Worm (Caenorhabditis elegans) whole organism, mixed stage, embryonic: ENCODE data around the gene T01B7.13.
A peak's percentile ranks its signal among the peaks of the same experiment; 100 is the strongest.

ENCODE experiments used
- M03D4.4 ChIP-seq: sonication (generic microtip); optimal IDR thresholded peaks from 2 replicates; lab custom pipeline; 2017; ENCODE audit warnings: mild to moderate bottlenecking, missing genetic modification characterization, missing compliant biosample characterization
- blmp-1 ChIP-seq: fragments of 150-350 bp; optimal IDR thresholded peaks from 2 replicates; lab custom pipeline; 2014; ENCODE audit warnings: missing biosample characterization, missing genetic modification characterization
- ceh-39 ChIP-seq: fragments of 150-350 bp; optimal IDR thresholded peaks from 2 replicates; lab custom pipeline; 2014; ENCODE audit warnings: missing biosample characterization, missing genetic modification characterization
- ceh-43 ChIP-seq: fragments of 200-800 bp; sonication (Bioruptor generic); optimal IDR thresholded peaks from 2 replicates; lab custom pipeline; 2018; ENCODE audit warnings: mild to moderate bottlenecking, missing genetic modification characterization, moderate library complexity, missing compliant biosample characterization
- ceh-83 ChIP-seq: fragments of 200-800 bp; sonication (Bioruptor generic); optimal IDR thresholded peaks from 2 replicates; lab custom pipeline; 2018; ENCODE audit warnings: mild to moderate bottlenecking, missing genetic modification characterization, missing compliant biosample characterization
- ces-1 ChIP-seq: fragments of 150-350 bp; optimal IDR thresholded peaks from 2 replicates; lab custom pipeline; 2014; ENCODE audit warnings: missing biosample characterization, missing genetic modification reagents, missing genetic modification characterization
- cnd-1 ChIP-seq: fragments of 200-800 bp; sonication (Bioruptor generic); optimal IDR thresholded peaks from 2 replicates; lab custom pipeline; 2018; ENCODE audit warnings: mild to moderate bottlenecking, missing genetic modification characterization, missing compliant biosample characterization
- drap-1 ChIP-seq: fragments of 200-800 bp; sonication (Bioruptor generic); optimal IDR thresholded peaks from 3 replicates; lab custom pipeline; 2018; ENCODE audit warnings: mild to moderate bottlenecking, missing genetic modification characterization, missing compliant biosample characterization
- elt-1 ChIP-seq: sonication (generic microtip); optimal IDR thresholded peaks from 2 replicates; lab custom pipeline; 2017; ENCODE audit warnings: missing genetic modification characterization, mild to moderate bottlenecking, missing compliant biosample characterization, antibody characterized with exemption, moderate library complexity, borderline replicate concordance; ENCODE audit not compliant: insufficient read depth
- elt-3 ChIP-seq: fragments of 150-350 bp; optimal IDR thresholded peaks from 2 replicates; lab custom pipeline; 2014; ENCODE audit warnings: missing biosample characterization, missing genetic modification characterization
- flh-1 ChIP-seq: fragments of 200-800 bp; sonication (Bioruptor generic); optimal IDR thresholded peaks from 2 replicates; lab custom pipeline; 2018; ENCODE audit warnings: mild to moderate bottlenecking, missing genetic modification characterization, moderate library complexity, missing compliant biosample characterization
- ham-2 ChIP-seq: fragments of 200-800 bp; sonication (Bioruptor generic); optimal IDR thresholded peaks from 2 replicates; lab custom pipeline; 2018; ENCODE audit warnings: mild to moderate bottlenecking, missing genetic modification characterization, missing compliant biosample characterization
- hlh-1 ChIP-seq: fragments of 150-350 bp; optimal IDR thresholded peaks from 2 replicates; lab custom pipeline; 2014; ENCODE audit warnings: missing biosample characterization, missing genetic modification reagents, missing genetic modification characterization
- lin-32 ChIP-seq: fragments of 200-800 bp; sonication (Bioruptor generic); optimal IDR thresholded peaks from 2 replicates; lab custom pipeline; 2018; ENCODE audit warnings: mild to moderate bottlenecking, missing genetic modification characterization, missing compliant biosample characterization
- lsy-2 ChIP-seq: fragments of 150-350 bp; optimal IDR thresholded peaks from 2 replicates; lab custom pipeline; 2014; ENCODE audit warnings: missing biosample characterization, missing genetic modification characterization
- mab-5 ChIP-seq: fragments of 150-350 bp; optimal IDR thresholded peaks from 2 replicates; lab custom pipeline; 2014; ENCODE audit warnings: missing biosample characterization, missing genetic modification characterization
- mep-1 ChIP-seq: fragments of 150-350 bp; optimal IDR thresholded peaks from 2 replicates; lab custom pipeline; 2017; ENCODE audit warnings: missing biosample characterization, missing genetic modification reagents, missing genetic modification characterization, inconsistent platforms
- nhr-12 ChIP-seq: fragments of 150-350 bp; optimal IDR thresholded peaks from 2 replicates; lab custom pipeline; 2014; ENCODE audit warnings: missing biosample characterization, missing genetic modification characterization
- nhr-2 ChIP-seq: fragments of 150-350 bp; optimal IDR thresholded peaks from 2 replicates; lab custom pipeline; 2014; ENCODE audit warnings: missing biosample characterization, missing genetic modification characterization
- nhr-237 ChIP-seq: fragments of 150-350 bp; optimal IDR thresholded peaks from 2 replicates; lab custom pipeline; 2014; ENCODE audit warnings: missing biosample characterization, missing genetic modification characterization
- nhr-28 ChIP-seq: fragments of 150-350 bp; optimal IDR thresholded peaks from 2 replicates; lab custom pipeline; 2014; ENCODE audit warnings: missing biosample characterization, missing genetic modification characterization
- nhr-76 ChIP-seq: sonication (generic microtip); optimal IDR thresholded peaks from 2 replicates; lab custom pipeline; 2017; ENCODE audit warnings: missing biosample characterization, missing genetic modification characterization
- pha-4 ChIP-seq: fragments of 150-350 bp; optimal IDR thresholded peaks from 2 replicates; lab custom pipeline; 2018; ENCODE audit warnings: missing biosample characterization, missing genetic modification reagents, missing genetic modification characterization
- sem-2 ChIP-seq: fragments of 200-800 bp; sonication (Bioruptor generic); optimal IDR thresholded peaks from 2 replicates; lab custom pipeline; 2018; ENCODE audit warnings: mild to moderate bottlenecking, missing genetic modification characterization, missing compliant biosample characterization
- sptf-1 ChIP-seq: sonication (generic microtip); optimal IDR thresholded peaks from 2 replicates; lab custom pipeline; 2017; ENCODE audit warnings: mild to moderate bottlenecking, missing genetic modification characterization, moderate library complexity, missing compliant biosample characterization
- unc-39 ChIP-seq: fragments of 150-350 bp; optimal IDR thresholded peaks from 2 replicates; lab custom pipeline; 2014; ENCODE audit warnings: missing biosample characterization, missing genetic modification characterization
- unc-62 ChIP-seq: fragments of 150-350 bp; optimal IDR thresholded peaks from 2 replicates; lab custom pipeline; 2014; ENCODE audit warnings: missing biosample characterization, missing genetic modification reagents, missing genetic modification characterization
- zip-8 ChIP-seq: fragments of 150-350 bp; optimal IDR thresholded peaks from 2 replicates; lab custom pipeline; 2014; ENCODE audit warnings: missing biosample characterization, missing genetic modification characterization
- ztf-11 ChIP-seq: fragments of 150-350 bp; optimal IDR thresholded peaks from 2 replicates; lab custom pipeline; 2014; ENCODE audit warnings: missing biosample characterization, missing genetic modification characterization

The T01B7.13 gene

DNA sequence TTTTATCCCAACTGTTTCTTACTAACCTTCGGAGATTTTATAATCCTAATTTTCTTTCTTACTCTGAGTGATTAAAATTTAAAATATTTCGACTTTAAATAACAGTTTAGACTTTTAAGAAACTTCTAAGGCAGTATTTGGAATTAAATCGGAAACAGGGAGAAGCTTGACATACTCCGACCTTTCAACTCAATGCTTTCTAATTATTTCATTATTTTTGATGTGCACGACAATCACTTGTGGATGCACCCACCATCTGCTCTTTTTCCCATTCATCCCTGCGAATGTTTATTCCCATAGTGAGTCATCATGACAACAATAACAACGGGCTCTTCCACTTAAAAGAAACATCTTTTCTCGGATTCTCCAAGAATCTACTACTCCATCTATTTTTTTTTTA, 33.4 kb downstream of the T01B7.13 start:
- peak; percentile 69 for TF ChIP-seq cnd-1 (tag; lab: Kevin White, UChicago)
- TF ChIP-seq ces-1 (GFP tag; lab: Kevin White, UChicago): peak; percentile 58
- no peak for TF ChIP-seq pha-4 (tag; lab: Kevin White, UChicago)
- no peak for TF ChIP-seq nhr-237 (tag; lab: Kevin White, UChicago)
- TF ChIP-seq elt-3 (tag; lab: Kevin White, UChicago): no peak
- TF ChIP-seq, all 35 proteins: peak for 2

DNA sequence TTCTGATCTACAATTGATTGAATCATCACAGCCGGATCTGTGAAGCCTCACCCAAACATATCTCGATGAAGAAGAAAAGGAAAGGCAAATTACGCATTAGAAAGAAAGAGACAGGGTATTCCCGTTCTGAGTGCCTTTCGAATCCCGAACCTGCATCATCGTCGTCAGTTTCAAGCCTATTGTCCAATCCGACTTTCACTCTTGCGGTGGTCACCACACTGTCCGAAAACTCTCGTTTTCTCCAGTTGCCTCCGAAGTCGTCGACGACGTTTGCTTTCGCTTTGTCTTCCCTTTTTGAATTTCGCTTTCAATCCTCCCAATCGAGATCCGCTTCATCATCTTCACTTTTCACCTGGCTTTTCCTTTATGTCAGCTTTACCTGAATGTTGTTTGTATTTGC, 33.9 kb downstream of the T01B7.13 start:
- no peak for TF ChIP-seq lsy-2 (tag; lab: Kevin White, UChicago)
- no peak for TF ChIP-seq ceh-83 (GFP tag; lab: Kevin White, UChicago)
- TF ChIP-seq ceh-43 (GFP tag; lab: Kevin White, UChicago): no peak
- TF ChIP-seq pha-4 (tag; lab: Kevin White, UChicago): no peak
- TF ChIP-seq ces-1 (GFP tag; lab: Kevin White, UChicago): no peak
- TF ChIP-seq elt-1: peak; percentile 58
- peak; percentile 99 for TF ChIP-seq blmp-1
- no peak for TF ChIP-seq sptf-1
- no peak for TF ChIP-seq sem-2
- TF ChIP-seq ham-2 (GFP tag; lab: Kevin White, UChicago): peak; percentile 80

DNA sequence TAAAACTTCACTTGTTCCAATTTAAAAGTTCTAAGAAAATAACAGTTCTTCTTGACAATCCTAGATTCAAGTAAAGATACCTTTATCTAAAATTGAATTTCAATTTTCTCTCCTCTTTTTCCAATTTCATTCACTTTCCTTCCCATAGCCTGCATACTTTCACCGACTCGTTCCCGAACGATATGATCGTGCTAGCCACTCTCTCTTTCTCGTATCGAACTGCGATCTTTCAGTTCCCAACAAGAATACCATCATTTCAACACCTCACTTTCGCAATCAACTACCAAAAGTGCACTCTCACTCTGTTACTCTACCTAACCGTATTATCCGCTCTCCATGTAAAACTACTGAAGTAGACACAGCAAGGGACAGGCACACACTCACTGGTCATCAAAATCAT, 34.9 kb downstream of the T01B7.13 start:
- TF ChIP-seq zip-8 (tag; lab: Kevin White, UChicago) (no peak), sem-2 (no peak)

DNA sequence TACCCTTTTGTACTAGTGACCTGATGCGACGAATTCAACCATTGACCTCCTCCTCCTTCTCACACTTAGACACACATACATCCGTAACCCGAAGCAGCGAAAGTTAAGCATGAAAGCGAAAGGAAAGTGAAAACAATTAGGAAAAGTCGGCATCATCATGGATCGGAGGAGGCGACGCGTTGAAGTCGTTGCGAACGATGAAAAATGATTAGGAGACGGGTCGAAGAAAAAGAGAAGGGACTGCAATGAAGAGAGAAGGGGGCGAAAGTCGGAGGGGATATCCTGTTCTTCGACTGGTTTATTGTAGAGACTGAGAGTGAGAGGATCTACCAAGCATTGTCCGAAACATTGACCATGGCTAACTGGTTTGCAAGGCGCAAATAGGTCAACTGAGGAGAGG, 35.8 kb downstream of the T01B7.13 start:
- TF ChIP-seq elt-1 (peak; percentile 1), blmp-1 (peak; percentile 100), ham-2 (GFP tag; lab: Kevin White, UChicago) (peak; percentile 99), hlh-1 (no peak), ztf-11 (tag; lab: Kevin White, UChicago) (no peak), nhr-237 (tag; lab: Kevin White, UChicago) (peak; percentile 8), sptf-1 (no peak), unc-62 (GFP tag; lab: Kevin White, UChicago) (no peak), pha-4 (tag; lab: Kevin White, UChicago) (no peak), ceh-39 (tag; lab: Kevin White, UChicago) (no peak), mep-1 (tag; lab: Kevin White, UChicago) (peak; percentile 5)

DNA sequence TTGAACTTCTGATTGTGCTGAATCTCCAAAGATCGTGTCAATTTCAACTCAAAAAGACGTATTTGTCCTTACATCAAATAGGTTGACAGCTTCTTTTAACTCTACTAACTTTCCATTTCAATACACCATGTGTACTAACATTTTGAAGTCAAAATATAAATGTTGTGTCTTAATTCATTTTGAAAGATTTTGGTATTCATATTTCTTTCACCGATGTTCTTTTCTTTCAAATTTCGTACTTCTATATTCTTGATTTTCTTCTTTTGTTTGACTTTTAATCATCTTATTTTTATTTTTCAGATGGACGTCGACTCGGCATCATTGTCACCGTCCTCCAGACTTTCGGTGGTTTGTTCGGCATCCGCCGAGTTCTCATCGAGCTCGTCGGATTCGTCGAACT, 36.5 kb downstream of the T01B7.13 start, which contains the start of gene atf-2:
Gene atf-2, plus strand, starts transcription at position 301 of the 400 bp plus-strand sequence.
- TF ChIP-seq lsy-2 (tag; lab: Kevin White, UChicago): no peak
- no peak for TF ChIP-seq lin-32 (GFP tag; lab: Kevin White, UChicago)
- no peak for TF ChIP-seq sem-2
- TF ChIP-seq zip-8 (tag; lab: Kevin White, UChicago): no peak

DNA sequence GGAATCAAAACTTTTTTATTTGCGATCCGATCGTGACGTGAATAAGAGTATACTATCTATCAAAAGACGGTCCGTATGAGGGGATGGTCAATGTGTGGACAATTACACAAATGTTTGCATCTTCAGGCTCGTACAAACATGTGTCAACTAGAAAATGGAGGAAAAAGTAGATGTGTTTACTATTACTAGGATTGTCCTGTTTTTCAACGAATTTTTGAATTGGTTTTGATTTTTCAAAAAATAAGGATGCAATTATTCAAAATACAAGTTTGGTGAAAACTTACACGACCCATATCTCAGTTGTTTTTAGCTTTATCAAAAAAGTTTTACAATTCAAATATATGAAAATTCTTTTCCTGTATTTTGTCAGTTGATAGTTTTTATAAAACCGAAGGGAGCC, 40.1 kb downstream of the T01B7.13 start, which contains the start of gene K08F8.7:
Gene K08F8.7, minus strand, starts transcription at position 101 of the 400 bp plus-strand sequence.
- no peak for TF ChIP-seq mab-5
- no peak for TF ChIP-seq nhr-76 (tag; lab: Kevin White, UChicago)
- TF ChIP-seq ztf-11 (tag; lab: Kevin White, UChicago): no peak
- TF ChIP-seq elt-1: no peak
- TF ChIP-seq ceh-83 (GFP tag; lab: Kevin White, UChicago): no peak
- TF ChIP-seq nhr-28 (tag; lab: Kevin White, UChicago): no peak
- TF ChIP-seq nhr-12 (tag; lab: Kevin White, UChicago): no peak
- TF ChIP-seq mep-1 (tag; lab: Kevin White, UChicago): no peak

DNA sequence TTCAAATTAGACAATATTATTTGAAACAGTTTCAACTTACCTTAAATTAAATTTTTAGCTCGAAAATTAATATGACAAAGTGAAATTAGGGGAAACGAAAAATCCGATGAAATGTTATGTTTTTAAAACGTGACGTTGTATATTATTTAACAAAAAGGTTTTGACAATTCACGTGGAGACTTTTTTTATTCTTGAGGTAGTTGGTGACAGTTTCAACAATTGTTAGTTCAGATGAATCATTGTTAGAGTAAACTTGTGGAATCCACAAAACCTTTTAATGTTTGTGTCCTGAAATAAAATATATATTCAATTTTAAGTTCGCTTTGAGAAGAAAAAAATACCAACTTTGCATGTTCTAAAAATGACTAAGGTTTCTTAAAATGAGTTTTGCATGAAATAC, 44.3 kb downstream of the T01B7.13 start, which contains the start of gene fut-1:
Gene fut-1, minus strand, starts transcription at position 101 of the 400 bp plus-strand sequence.
- no peak for TF ChIP-seq elt-3 (tag; lab: Kevin White, UChicago)
- TF ChIP-seq flh-1: no peak
- TF ChIP-seq ceh-39 (tag; lab: Kevin White, UChicago): no peak
- no peak for TF ChIP-seq M03D4.4 (tag; lab: Kevin White, UChicago)
- TF ChIP-seq pha-4 (tag; lab: Kevin White, UChicago): no peak
- TF ChIP-seq nhr-12 (tag; lab: Kevin White, UChicago): no peak
- no peak for TF ChIP-seq cnd-1 (tag; lab: Kevin White, UChicago)
- TF ChIP-seq nhr-2 (tag; lab: Kevin White, UChicago): no peak
- no peak for TF ChIP-seq blmp-1
- TF ChIP-seq lin-32 (GFP tag; lab: Kevin White, UChicago): no peak
- no peak for TF ChIP-seq sptf-1
- TF ChIP-seq ceh-43 (GFP tag; lab: Kevin White, UChicago): no peak
- TF ChIP-seq drap-1 (GFP tag; lab: Kevin White, UChicago): no peak
- TF ChIP-seq nhr-76 (tag; lab: Kevin White, UChicago): no peak
- TF ChIP-seq unc-39: no peak
- TF ChIP-seq nhr-28 (tag; lab: Kevin White, UChicago): no peak
- TF ChIP-seq ham-2 (GFP tag; lab: Kevin White, UChicago): no peak
- no peak for TF ChIP-seq ceh-83 (GFP tag; lab: Kevin White, UChicago)
- no peak for TF ChIP-seq hlh-1
